Fruit fly (Drosophila melanogaster): ENCODE data around the gene Gr66a.
A peak's percentile ranks its signal among the peaks of the same experiment; 100 is the strongest.

The Gr66a gene

DNA sequence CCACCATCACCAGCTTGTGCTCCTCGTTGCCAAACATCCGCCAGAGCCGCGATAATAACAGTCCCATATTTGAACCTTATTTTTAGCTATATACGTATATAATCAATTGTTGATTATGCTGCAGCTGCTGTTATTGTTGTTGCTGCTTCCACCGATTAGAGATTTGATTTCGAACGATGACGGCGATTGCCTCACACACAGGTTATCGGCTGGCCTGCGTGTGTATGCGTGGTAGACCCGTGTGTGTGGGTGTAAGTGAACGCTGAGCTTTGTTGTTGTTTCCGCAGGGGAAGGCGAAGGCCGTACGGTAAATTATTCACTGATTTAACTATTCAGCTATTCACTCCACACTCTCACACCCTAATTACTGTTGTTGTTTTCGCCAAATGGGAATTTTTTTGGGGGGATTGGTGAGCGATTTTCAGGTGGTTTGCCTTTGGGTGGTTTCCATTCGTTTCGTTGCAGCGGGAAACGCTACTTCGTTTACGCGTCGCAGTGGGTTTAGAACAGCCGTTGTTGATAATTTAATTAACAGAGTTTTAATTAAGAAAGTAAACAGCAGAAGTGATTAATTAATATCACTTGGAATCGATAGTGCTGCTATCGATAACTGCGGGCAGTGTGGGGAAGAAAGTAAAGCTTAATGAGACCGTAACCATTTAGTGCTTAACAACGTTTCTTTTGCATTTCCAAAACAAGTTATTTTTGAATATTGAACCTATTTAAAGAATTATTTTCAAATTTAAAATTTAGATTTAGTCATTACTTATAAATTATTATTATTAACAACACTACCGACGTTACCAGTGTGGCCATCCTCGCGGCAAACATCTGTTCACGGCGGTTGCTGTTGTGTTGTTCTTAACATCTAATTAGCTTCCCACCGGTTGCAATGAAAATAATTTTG lies 7.3 kb downstream of the Gr66a start, which contains the start of the genes Arl5 and CG13671 (continued):
- TF ChIP-seq lov (optimal IDR thresholded peaks at IDR 0.05) (no peak), lov (GFP tag; IDR thresholded peaks at IDR 0.05) (no peak), ssp (GFP tag; IDR thresholded peaks at IDR 0.05) (peak; percentile 72), CG11560 (tag; IDR thresholded peaks at IDR 0.05) (no peak), Abd-B (GFP tag; optimal IDR thresholded peaks at IDR 0.05) (peak; percentile 79), CG6654 (GFP tag; optimal IDR thresholded peaks at IDR 0.05) (no peak), Lim3 (GFP tag; IDR thresholded peaks at IDR 0.05) (no peak), org-1 (GFP tag; optimal IDR thresholded peaks at IDR 0.05) (peak; percentile 28), dimm (GFP tag; IDR thresholded peaks at IDR 0.05) (no peak), CG18011 (GFP tag; optimal IDR thresholded peaks at IDR 0.05) (peak; percentile 72), esg (GFP tag; conservative IDR thresholded peaks at IDR 0.05) (peak; percentile 67), nom (GFP tag; optimal IDR thresholded peaks at IDR 0.05) (peak; percentile 1), oc (tag; optimal IDR thresholded peaks at IDR 0.05) (no peak), tap (tag; optimal IDR thresholded peaks at IDR 0.05) (no peak), wek (GFP tag; optimal IDR thresholded peaks at IDR 0.05) (no peak), CG16779 (GFP tag; IDR thresholded peaks at IDR 0.05) (no peak), CG1024 (GFP tag; IDR thresholded peaks at IDR 0.05) (peak; percentile 40), jumu (GFP tag; optimal IDR thresholded peaks at IDR 0.05) (peak; percentile 34), dmrt11E (tag; optimal IDR thresholded peaks at IDR 0.05) (peak; percentile 79), CkIIα-i1 (GFP tag; IDR thresholded peaks at IDR 0.05) (no peak), lab (GFP tag; optimal IDR thresholded peaks at IDR 0.05) (peak; percentile 82), CG17385 (GFP tag; optimal IDR thresholded peaks at IDR 0.05) (peak; percentile 65), nerfin-1 (tag; optimal IDR thresholded peaks at IDR 0.05) (no peak), vvl (GFP tag; IDR thresholded peaks at IDR 0.05) (peak; percentile 91), chm (GFP tag; IDR thresholded peaks at IDR 0.05) (peak; percentile 64), HLH54F (GFP tag; optimal IDR thresholded peaks at IDR 0.05) (peak; percentile 56), trh (GFP tag; optimal IDR thresholded peaks at IDR 0.05) (peak; percentile 64), Sry-δ (GFP tag; optimal IDR thresholded peaks at IDR 0.05) (peak; percentile 68), shn (GFP tag; optimal IDR thresholded peaks at IDR 0.05) (peak; percentile 50), tgo (GFP tag; IDR thresholded peaks at IDR 0.05) (peak; percentile 80), Side (GFP tag; optimal IDR thresholded peaks at IDR 0.05) (peak; percentile 30), CG3995 (GFP tag; optimal IDR thresholded peaks at IDR 0.05) (peak; percentile 40), hth (optimal IDR thresholded peaks at IDR 0.05) (no peak), abd-A (tag; optimal IDR thresholded peaks at IDR 0.05) (no peak), CG6175 (GFP tag; IDR thresholded peaks at IDR 0.05) (0 out of 3 replicates have a peak, but pooled peaks have one; percentile 42), unpg (GFP tag; optimal IDR thresholded peaks at IDR 0.05) (peak; percentile 78), insv (GFP tag; optimal IDR thresholded peaks at IDR 0.05) (peak in 1 of 2 experiments; percentile 11), pfk (GFP tag; optimal IDR thresholded peaks at IDR 0.05) (no peak), Gug (GFP tag; IDR thresholded peaks at IDR 0.05) (peak; percentile 73; the same call in 3 of the 4 replicates), chinmo (GFP tag; IDR thresholded peaks at IDR 0.05; ENCODE audit: partially characterized antibody) (peak; percentile 84; the same call in 2 of the 4 replicates), CG15011 (GFP tag; optimal IDR thresholded peaks at IDR 0.05) (no peak), hkb (optimal IDR thresholded peaks at IDR 0.05) (no peak), hkb (GFP tag; IDR thresholded peaks at IDR 0.05) (peak; percentile 73), unc-4 (GFP tag; IDR thresholded peaks at IDR 0.05; ENCODE audit: partially characterized antibody) (peak; percentile 80), CG6813 (GFP tag; optimal IDR thresholded peaks at IDR 0.05) (peak; percentile 21), Sry-β (GFP tag; optimal IDR thresholded peaks at IDR 0.05) (peak; percentile 8), CG12744 (GFP tag; optimal IDR thresholded peaks at IDR 0.05) (no peak), CG12219 (GFP tag; optimal IDR thresholded peaks at IDR 0.05) (no peak), Lpt (GFP tag; optimal IDR thresholded peaks at IDR 0.05) (no peak), CG4820 (GFP tag; optimal IDR thresholded peaks at IDR 0.05) (peak; percentile 81)
